Worm (Caenorhabditis elegans): ENCODE results near the gene Y57G11A.4.

Y57G11A.4 gene

ce11 chrIV:14445191-14445795 is 36.8 kb upstream of the Y57G11A.4 start (continued):
- no peak for TF ChIP-seq elt-2 (tag; optimal IDR thresholded peaks at IDR 0.05)
- TF ChIP-seq nhr-20 (tag; optimal IDR thresholded peaks at IDR 0.05) = peak; percentile 57
- no peak for TF ChIP-seq pax-3 (tag; optimal IDR thresholded peaks at IDR 0.05)
- no peak for TF ChIP-seq zag-1 (tag; optimal IDR thresholded peaks at IDR 0.05)
- no peak for TF ChIP-seq fos-1 (tag; optimal IDR thresholded peaks at IDR 0.05)
- TF ChIP-seq tbx-2 (tag; optimal IDR thresholded peaks at IDR 0.05) = peak; percentile 18
- peak in 1 of 2 experiments; percentile 59 for TF ChIP-seq lin-35 (GFP tag; optimal IDR thresholded peaks at IDR 0.05)
- peak in 1 of 2 experiments; percentile 51 for TF ChIP-seq mdl-1 (tag; optimal IDR thresholded peaks at IDR 0.05)
- TF ChIP-seq grh-1 (GFP tag; IDR thresholded peaks at IDR 0.05) = no peak
- peak; percentile 22 to 42 for TF ChIP-seq efl-1 (optimal IDR thresholded peaks at IDR 0.05)
- TF ChIP-seq efl-1 (GFP tag; optimal IDR thresholded peaks at IDR 0.05 in 1 of 2) = peak; percentile 11 to 88
- TF ChIP-seq lin-15B (tag; optimal IDR thresholded peaks at IDR 0.05) = no peak
- TF ChIP-seq ama-1 (optimal IDR thresholded peaks at IDR 0.05) = no peak
- no peak for TF ChIP-seq lir-3 (tag; optimal IDR thresholded peaks at IDR 0.05; ENCODE audit: poor library complexity)
- TF ChIP-seq snu-23 (GFP tag; optimal IDR thresholded peaks at IDR 0.05) = peak; percentile 70
- TF ChIP-seq unc-62 (GFP tag; optimal IDR thresholded peaks at IDR 0.05) = no peak
- peak; percentile 31 for TF ChIP-seq nhr-47 (tag; optimal IDR thresholded peaks at IDR 0.05)
- no peak for TF ChIP-seq egl-13 (tag; optimal IDR thresholded peaks at IDR 0.05)
- TF ChIP-seq pag-3 (tag; optimal IDR thresholded peaks at IDR 0.05; ENCODE audit: borderline replicate concordance, insufficient read depth) = no peak
- TF ChIP-seq lin-14 (GFP tag; optimal IDR thresholded peaks at IDR 0.05) = peak; percentile 84
- no peak for TF ChIP-seq lin-39 (tag; optimal IDR thresholded peaks at IDR 0.05)
- TF ChIP-seq xbp-1 (tag; optimal IDR thresholded peaks at IDR 0.05) = no peak

- no peak for TF ChIP-seq efl-1 (optimal IDR thresholded peaks at IDR 0.05)
- TF ChIP-seq efl-1 (GFP tag; optimal IDR thresholded peaks at IDR 0.05 in 1 of 2) = no peak
- no peak for TF ChIP-seq lir-3 (tag; optimal IDR thresholded peaks at IDR 0.05; ENCODE audit: poor library complexity)
- TF ChIP-seq lin-35 (GFP tag; optimal IDR thresholded peaks at IDR 0.05) = peak in 1 of 2 experiments; percentile 34
- TF ChIP-seq nhr-90 (tag; optimal IDR thresholded peaks at IDR 0.05; ENCODE audit: poor library complexity) = peak; percentile 4
- TF ChIP-seq ztf-4 (tag; optimal IDR thresholded peaks at IDR 0.05) = no peak
- TF ChIP-seq elt-2 (tag; optimal IDR thresholded peaks at IDR 0.05) = peak; percentile 67
Measured at ce11 chrIV:14456667-14457066, 25.4 kb upstream of the Y57G11A.4 start, which contains the start of gene nspg-9. TSS of gene nspg-9 (plus strand) at chrIV:14456900.

ce11 chrIV:14464065-14464567 is 18.0 kb upstream of the Y57G11A.4 start, which contains the start of gene dld-1:
TSS of gene dld-1 (plus strand) at chrIV:14464517.
- TF ChIP-seq dpl-1 (GFP tag; optimal IDR thresholded peaks at IDR 0.05) (peak; percentile 100), aha-1 (tag; optimal IDR thresholded peaks at IDR 0.05) (peak; percentile 82), grh-1 (GFP tag; IDR thresholded peaks at IDR 0.05) (peak; percentile 90), efl-3 (GFP tag; optimal IDR thresholded peaks at IDR 0.05) (no peak), lsy-2 (tag; optimal IDR thresholded peaks at IDR 0.05) (peak; percentile 98), aly-2 (tag; optimal IDR thresholded peaks at IDR 0.05) (peak; percentile 97), pag-3 (tag; optimal IDR thresholded peaks at IDR 0.05; ENCODE audit: borderline replicate concordance, insufficient read depth) (no peak), ceh-82 (tag; optimal IDR thresholded peaks at IDR 0.05) (peak; percentile 97 to 99 (median 98)), fkh-10 (GFP tag; optimal IDR thresholded peaks at IDR 0.05) (peak; percentile 95), nhr-28 (tag; optimal IDR thresholded peaks at IDR 0.05) (peak; percentile 45), pqm-1 (tag; optimal IDR thresholded peaks at IDR 0.05) (peak; percentile 56), ama-1 (optimal IDR thresholded peaks at IDR 0.05) (peak; percentile 68), efl-1 (optimal IDR thresholded peaks at IDR 0.05) (peak; percentile 100), efl-1 (GFP tag; optimal IDR thresholded peaks at IDR 0.05 in 1 of 2) (peak; percentile 100), blmp-1 (tag; optimal IDR thresholded peaks at IDR 0.05) (peak; percentile 87), ztf-4 (tag; optimal IDR thresholded peaks at IDR 0.05) (peak; percentile 90), fkh-8 (tag; optimal IDR thresholded peaks at IDR 0.05) (peak; percentile 97), unc-30 (tag; optimal IDR thresholded peaks at IDR 0.05) (peak; percentile 86), ceh-90 (tag; optimal IDR thresholded peaks at IDR 0.05) (peak; percentile 65), elt-3 (tag; optimal IDR thresholded peaks at IDR 0.05) (peak in 4 of 6 experiments; percentile 47 to 99 (median 92)), nhr-47 (tag; optimal IDR thresholded peaks at IDR 0.05) (peak; percentile 98), elt-2 (tag; optimal IDR thresholded peaks at IDR 0.05) (peak; percentile 75), ceh-88 (GFP tag; IDR thresholded peaks at IDR 0.05) (peak; percentile 90), lin-39 (tag; optimal IDR thresholded peaks at IDR 0.05) (peak; percentile 98), mef-2 (tag; optimal IDR thresholded peaks at IDR 0.05) (peak; percentile 87), nhr-12 (tag; optimal IDR thresholded peaks at IDR 0.05) (no peak), nhr-85 (tag) (peak; percentile 98), C16A3.4 (tag; optimal IDR thresholded peaks at IDR 0.05) (peak; percentile 99), egl-27 (tag; optimal IDR thresholded peaks at IDR 0.05) (peak; percentile 67 to 87), nhr-76 (tag; optimal IDR thresholded peaks at IDR 0.05) (no peak), mep-1 (tag; optimal IDR thresholded peaks at IDR 0.05) (peak; percentile 97)
